Worm (Caenorhabditis elegans) whole organism, late embryonic: Measurements from ENCODE around the gene C23H5.11.

Experiments used
- C08G9.2 ChIP-seq: sonication (generic microtip); optimal IDR thresholded peaks from 2 replicates; lab custom pipeline; 2016; ENCODE audit warnings: mild to moderate bottlenecking, missing genetic modification characterization, moderate library complexity, missing compliant biosample characterization
- K09A11.1 ChIP-seq: sonication (generic microtip); optimal IDR thresholded peaks from 2 replicates; lab custom pipeline; 2017; ENCODE audit warnings: antibody characterized with exemption, mild to moderate bottlenecking, missing genetic modification characterization, missing compliant biosample characterization; ENCODE audit not compliant: insufficient read depth
- T23F11.4 ChIP-seq: fragments of 200-800 bp; sonication (Bioruptor generic); optimal IDR thresholded peaks from 2 replicates; lab custom pipeline; 2018; ENCODE audit warnings: mild to moderate bottlenecking, missing genetic modification characterization, missing compliant biosample characterization
- Y22D7AL.16 ChIP-seq: sonication (generic microtip); optimal IDR thresholded peaks from 2 replicates; lab custom pipeline; 2016; ENCODE audit warnings: missing genetic modification characterization, missing compliant biosample characterization
- ahr-1 ChIP-seq: sonication (generic microtip); optimal IDR thresholded peaks from 2 replicates; lab custom pipeline; 2016; ENCODE audit warnings: missing genetic modification characterization, missing compliant biosample characterization
- ceh-14 ChIP-seq: sonication (generic microtip); optimal IDR thresholded peaks from 2 replicates; lab custom pipeline; 2016; ENCODE audit warnings: missing genotype, missing genetic modification characterization, missing compliant biosample characterization
- ceh-18 ChIP-seq: sonication (generic microtip); optimal IDR thresholded peaks from 2 replicates; lab custom pipeline; 2016; ENCODE audit warnings: missing genetic modification characterization, missing compliant biosample characterization
- ceh-19 ChIP-seq: fragments of 200-800 bp; sonication (Bioruptor generic); optimal IDR thresholded peaks from 2 replicates; lab custom pipeline; 2018; ENCODE audit warnings: mild to moderate bottlenecking, missing genetic modification characterization, missing compliant biosample characterization
- ceh-31 ChIP-seq: sonication (generic microtip); optimal IDR thresholded peaks from 2 replicates; lab custom pipeline; 2016; ENCODE audit warnings: missing genetic modification characterization, missing compliant biosample characterization
- ceh-34 ChIP-seq: sonication (generic microtip); optimal IDR thresholded peaks from 2 replicates; lab custom pipeline; 2016; ENCODE audit warnings: mild to moderate bottlenecking, missing genetic modification characterization, missing compliant biosample characterization
- ceh-45 ChIP-seq: fragments of 200-800 bp; sonication (Bioruptor generic); IDR thresholded peaks from 2 replicates; pipeline ENCODE4 v1.3.6; 2022; ENCODE audit warnings: missing genetic modification reagents, missing genetic modification characterization, missing compliant biosample characterization
- ceh-48 ChIP-seq: sonication (generic microtip); optimal IDR thresholded peaks from 2 replicates; lab custom pipeline; 2016; ENCODE audit warnings: missing genetic modification characterization, inconsistent platforms, missing compliant biosample characterization
- ceh-6 ChIP-seq: fragments of 200-800 bp; sonication (Bioruptor generic); optimal IDR thresholded peaks from 2 replicates; lab custom pipeline; 2018; ENCODE audit warnings: mild to moderate bottlenecking, missing genetic modification characterization, missing compliant biosample characterization
- ceh-9 ChIP-seq: sonication (generic microtip); optimal IDR thresholded peaks from 2 replicates; lab custom pipeline; 2016; ENCODE audit warnings: mild to moderate bottlenecking, missing genetic modification characterization, inconsistent platforms, missing compliant biosample characterization
- dmd-4 ChIP-seq: sonication (generic microtip); optimal IDR thresholded peaks from 2 replicates; lab custom pipeline; 2016; ENCODE audit warnings: borderline replicate concordance, missing genetic modification characterization, missing compliant biosample characterization
- dve-1 ChIP-seq: sonication (generic microtip); optimal IDR thresholded peaks from 2 replicates; lab custom pipeline; 2017; ENCODE audit warnings: antibody characterized with exemption, mild to moderate bottlenecking, missing genetic modification characterization, missing compliant biosample characterization
- elt-2 ChIP-seq: sonication (generic microtip); optimal IDR thresholded peaks from 2 replicates; lab custom pipeline; 2016; ENCODE audit warnings: missing genetic modification reagents, missing genetic modification characterization, missing compliant biosample characterization
- ets-4 ChIP-seq: sonication (generic microtip); optimal IDR thresholded peaks from 2 replicates; lab custom pipeline; 2016; ENCODE audit warnings: missing genetic modification characterization, missing compliant biosample characterization
- fkh-10 ChIP-seq: fragments of 150-350 bp; optimal IDR thresholded peaks from 2 replicates; lab custom pipeline; 2014; ENCODE audit warnings: missing biosample characterization, missing genetic modification reagents, missing genetic modification characterization
- gmeb-2 ChIP-seq: sonication (generic microtip); optimal IDR thresholded peaks from 2 replicates; lab custom pipeline; 2016; ENCODE audit warnings: missing genetic modification characterization, inconsistent platforms, missing compliant biosample characterization
- hlh-30 ChIP-seq: sonication (generic microtip); optimal IDR thresholded peaks from 2 replicates; lab custom pipeline; 2017; ENCODE audit warnings: antibody characterized with exemption, missing genetic modification characterization, missing compliant biosample characterization; ENCODE audit not compliant: insufficient read depth
- lim-6 ChIP-seq: sonication (generic microtip); optimal IDR thresholded peaks from 2 replicates; lab custom pipeline; 2016; ENCODE audit warnings: missing genetic modification characterization, missing compliant biosample characterization
- lin-11 ChIP-seq: fragments of 200-800 bp; sonication (Bioruptor generic); optimal IDR thresholded peaks from 2 replicates; lab custom pipeline; 2018; ENCODE audit warnings: mild to moderate bottlenecking, missing genetic modification characterization, missing compliant biosample characterization
- mec-3 ChIP-seq: sonication (generic microtip); optimal IDR thresholded peaks from 2 replicates; lab custom pipeline; 2016; ENCODE audit warnings: borderline replicate concordance, missing genetic modification characterization, missing compliant biosample characterization
- nhr-232 ChIP-seq: sonication (generic microtip); optimal IDR thresholded peaks from 2 replicates; lab custom pipeline; 2016; ENCODE audit warnings: missing genetic modification characterization, missing compliant biosample characterization
- pag-3 ChIP-seq: sonication (generic microtip); optimal IDR thresholded peaks from 2 replicates; lab custom pipeline; 2016; ENCODE audit warnings: missing compliant biosample characterization, missing genetic modification characterization, borderline replicate concordance
- pax-1 ChIP-seq: fragments of 150-350 bp; optimal IDR thresholded peaks from 2 replicates; lab custom pipeline; 2014; ENCODE audit warnings: missing biosample characterization, missing genetic modification characterization
- pha-2 ChIP-seq: sonication (generic microtip); optimal IDR thresholded peaks from 2 replicates; lab custom pipeline; 2017; ENCODE audit warnings: mild to moderate bottlenecking, missing genetic modification characterization, missing compliant biosample characterization
- ref-2 ChIP-seq: sonication (generic microtip); optimal IDR thresholded peaks from 2 replicates; lab custom pipeline; 2016; ENCODE audit warnings: missing genetic modification characterization, missing compliant biosample characterization
- sdc-2 ChIP-seq: sonication (generic microtip); optimal IDR thresholded peaks from 2 replicates; lab custom pipeline; 2016; ENCODE audit warnings: missing genotype, missing genetic modification characterization, missing compliant biosample characterization
- tbx-7 ChIP-seq: sonication (generic microtip); optimal IDR thresholded peaks from 2 replicates; lab custom pipeline; 2016; ENCODE audit warnings: missing genotype, missing genetic modification characterization, missing compliant biosample characterization
- unc-42 ChIP-seq: sonication (generic microtip); optimal IDR thresholded peaks from 2 replicates; lab custom pipeline; 2016; ENCODE audit warnings: missing genotype, missing genetic modification characterization, missing compliant biosample characterization
- unc-55 ChIP-seq: sonication (generic microtip); optimal IDR thresholded peaks from 2 replicates; lab custom pipeline; 2017; ENCODE audit warnings: missing biosample characterization, missing genetic modification reagents, missing genetic modification characterization

The C23H5.11 gene

ce11 chrIV:2122488-2122887 lies 22.8 kb upstream of the C23H5.11 start, which contains the start of gene glb-7:
Gene glb-7 (plus strand): TSS chrIV:2122788.
- no peak for TF ChIP-seq mec-3 (tag; lab: Kevin White, UChicago)
- TF ChIP-seq pax-1 (tag; lab: Kevin White, UChicago): no peak
- TF ChIP-seq C08G9.2: no peak
- TF ChIP-seq nhr-232 (tag; lab: Kevin White, UChicago): no peak
- TF ChIP-seq ahr-1: no peak
- no peak for TF ChIP-seq gmeb-2 (tag; lab: Kevin White, UChicago)
- TF ChIP-seq unc-55 (GFP tag; lab: Kevin White, UChicago): no peak
- no peak for TF ChIP-seq Y22D7AL.16
- TF ChIP-seq K09A11.1 (tag; lab: Kevin White, UChicago): no peak
- no peak for TF ChIP-seq ceh-34 (tag; lab: Kevin White, UChicago)
- no peak for TF ChIP-seq ceh-48

- TF ChIP-seq dve-1 (tag; lab: Kevin White, UChicago) (no peak), ceh-31 (tag; lab: Kevin White, UChicago) (no peak), pha-2 (tag; lab: Kevin White, UChicago) (no peak), ceh-18 (no peak), unc-42 (no peak), lim-6 (tag; lab: Kevin White, UChicago) (no peak), ceh-9 (tag; lab: Kevin White, UChicago) (no peak), ceh-19 (GFP tag; lab: Kevin White, UChicago) (no peak), fkh-10 (GFP tag; lab: Kevin White, UChicago) (no peak), dmd-4 (no peak), T23F11.4 (GFP tag; lab: Kevin White, UChicago) (no peak), ceh-14 (tag; lab: Kevin White, UChicago) (no peak), ets-4 (tag; lab: Kevin White, UChicago) (no peak), ceh-6 (GFP tag; lab: Kevin White, UChicago) (no peak), ceh-45 (no peak), lin-11 (tag; lab: Kevin White, UChicago) (no peak), K09A11.1 (tag; lab: Kevin White, UChicago) (no peak)
Measured at ce11 chrIV:2117268-2117667, 17.6 kb upstream of the C23H5.11 start.

- TF ChIP-seq C08G9.2: no peak
- no peak for TF ChIP-seq pag-3
Measured at ce11 chrIV:2114337-2114736, 14.7 kb upstream of the C23H5.11 start, which contains the start of gene xbx-4. Gene xbx-4 (plus strand): TSS chrIV:2114637.

ce11 chrIV:2113362-2114056 lies 13.8 kb upstream of the C23H5.11 start, which contains the start of gene C23H5.8:
Gene C23H5.8 (minus strand): TSS chrIV:2113412.
- TF ChIP-seq tbx-7 (tag; lab: Kevin White, UChicago) (no peak), gmeb-2 (tag; lab: Kevin White, UChicago) (no peak), elt-2 (peak; percentile 50), lim-6 (tag; lab: Kevin White, UChicago) (no peak), hlh-30 (no peak)

- no peak for TF ChIP-seq ref-2 (tag; lab: Kevin White, UChicago)
- no peak for TF ChIP-seq sdc-2
- TF ChIP-seq gmeb-2 (tag; lab: Kevin White, UChicago): no peak
- TF ChIP-seq elt-2: no peak
- no peak for TF ChIP-seq K09A11.1 (tag; lab: Kevin White, UChicago)
Measured at ce11 chrIV:2111300-2111874, 11.7 kb upstream of the C23H5.11 start, which contains the start of gene che-6. Gene che-6 (minus strand): TSS chrIV:2111408.
